Fruit fly (Drosophila melanogaster): ENCODE data around the gene Taf10b.

The Taf10b gene

dm6 chr2L:2734946-2735345, 32.7 kb downstream of the Taf10b start (continued):
- TF ChIP-seq CG15601 (tag; optimal IDR thresholded peaks at IDR 0.05) (no peak), HLH54F (GFP tag; optimal IDR thresholded peaks at IDR 0.05) (peak; percentile 35), ci (GFP tag; IDR thresholded peaks at IDR 0.05) (no peak), dpn (GFP tag; optimal IDR thresholded peaks at IDR 0.05) (peak in 1 of 2 experiments; percentile 14), Neu2 (GFP tag; optimal IDR thresholded peaks at IDR 0.05; ENCODE audit: borderline replicate concordance) (no peak), Hmr (GFP tag; optimal IDR thresholded peaks at IDR 0.05) (no peak), Dip2 (GFP tag; IDR thresholded peaks at IDR 0.05) (no peak), CG2875 (GFP tag; optimal IDR thresholded peaks at IDR 0.05) (no peak), slbo (GFP tag; IDR thresholded peaks at IDR 0.05) (peak; percentile 32; the same call in 1 of the 2 replicates), CG6791 (GFP tag; IDR thresholded peaks at IDR 0.05; ENCODE audit: partially characterized antibody) (no peak), Fer3 (tag; optimal IDR thresholded peaks at IDR 0.05) (no peak), kah (GFP tag; optimal IDR thresholded peaks at IDR 0.05) (no peak), CG8290 (GFP tag; optimal IDR thresholded peaks at IDR 0.05) (no peak), CG8290 (tag; optimal IDR thresholded peaks at IDR 0.05) (no peak), CG31388 (GFP tag; optimal IDR thresholded peaks at IDR 0.05) (no peak), crp (GFP tag; optimal IDR thresholded peaks at IDR 0.05) (no peak), stwl (tag; optimal IDR thresholded peaks at IDR 0.05) (no peak), CG15073 (GFP tag; optimal IDR thresholded peaks at IDR 0.05) (no peak), Mad (GFP tag; optimal IDR thresholded peaks at IDR 0.05) (no peak), Abd-B (GFP tag; optimal IDR thresholded peaks at IDR 0.05) (no peak), CG13624 (GFP tag; optimal IDR thresholded peaks at IDR 0.05) (peak; percentile 11), HmgZ (tag; optimal IDR thresholded peaks at IDR 0.05) (no peak), Gsc (GFP tag; IDR thresholded peaks at IDR 0.05) (no peak), HLH4C (GFP tag; IDR thresholded peaks at IDR 0.05; ENCODE audit: partially characterized antibody) (no peak), Eip74EF (GFP tag; optimal IDR thresholded peaks at IDR 0.05) (no peak), gfzf (GFP tag; optimal IDR thresholded peaks at IDR 0.05) (no peak), nerfin-2 (GFP tag; IDR thresholded peaks at IDR 0.05; ENCODE audit: partially characterized antibody) (no peak), CG11504 (tag; optimal IDR thresholded peaks at IDR 0.05) (no peak), CG9932 (GFP tag; IDR thresholded peaks at IDR 0.05) (peak; percentile 59), Ravus (GFP tag; IDR thresholded peaks at IDR 0.05) (no peak), klu (GFP tag; IDR thresholded peaks at IDR 0.05) (0 out of 2 replicates have a peak, but pooled peaks have one; percentile 29), CG14050 (GFP tag; IDR thresholded peaks at IDR 0.05) (no peak), Hr3 (GFP tag; optimal IDR thresholded peaks at IDR 0.05) (no peak), hbn (GFP tag; IDR thresholded peaks at IDR 0.05; ENCODE audit: partially characterized antibody) (no peak), otp (GFP tag; IDR thresholded peaks at IDR 0.05) (no peak), Meics (GFP tag; optimal IDR thresholded peaks at IDR 0.05) (peak; percentile 12), lilli (GFP tag; optimal IDR thresholded peaks at IDR 0.05) (peak; percentile 23), Mrtf (GFP tag; IDR thresholded peaks at IDR 0.05) (no peak), CG2678 (tag; optimal IDR thresholded peaks at IDR 0.05) (no peak), gce (GFP tag; IDR thresholded peaks at IDR 0.05) (no peak), Max (GFP tag; optimal IDR thresholded peaks at IDR 0.05) (no peak), CG32532 (GFP tag; IDR thresholded peaks at IDR 0.05) (peak; percentile 52; the same call in 1 of the 2 replicates), CG16813 (GFP tag; IDR thresholded peaks at IDR 0.05; ENCODE audit: partially characterized antibody) (no peak), CG5245 (GFP tag; optimal IDR thresholded peaks at IDR 0.05) (no peak), CG6689 (GFP tag; IDR thresholded peaks at IDR 0.05) (0 out of 2 replicates have a peak, but pooled peaks have one; percentile 11), zfh2 (GFP tag; optimal IDR thresholded peaks at IDR 0.05) (peak; percentile 57), Dip3 (GFP tag; optimal IDR thresholded peaks at IDR 0.05) (peak; percentile 36), Doc2 (GFP tag; IDR thresholded peaks at IDR 0.05) (no peak), zen (tag; optimal IDR thresholded peaks at IDR 0.05) (no peak), bigmax (GFP tag; optimal IDR thresholded peaks at IDR 0.05) (no peak), CG34224 (GFP tag; IDR thresholded peaks at IDR 0.05; ENCODE audit: partially characterized antibody) (no peak)

All from whole organism, embryonic.